Worm (Caenorhabditis elegans) whole organism, late embryonic: ENCODE results near the gene prkl-1.

Source experiments
- F13H6.1 ChIP-seq: sonication (generic microtip); optimal IDR thresholded peaks from 2 replicates; lab custom pipeline; 2016; ENCODE audit warnings: missing genetic modification characterization, missing compliant biosample characterization
- ceh-18 ChIP-seq: sonication (generic microtip); optimal IDR thresholded peaks from 2 replicates; lab custom pipeline; 2016; ENCODE audit warnings: missing genetic modification characterization, missing compliant biosample characterization
- ceh-19 ChIP-seq: fragments of 200-800 bp; sonication (Bioruptor generic); optimal IDR thresholded peaks from 2 replicates; lab custom pipeline; 2018; ENCODE audit warnings: mild to moderate bottlenecking, missing genetic modification characterization, missing compliant biosample characterization
- elt-2 ChIP-seq: sonication (generic microtip); optimal IDR thresholded peaks from 2 replicates; lab custom pipeline; 2016; ENCODE audit warnings: missing genetic modification reagents, missing genetic modification characterization, missing compliant biosample characterization
- fkh-10 ChIP-seq: fragments of 150-350 bp; optimal IDR thresholded peaks from 2 replicates; lab custom pipeline; 2014; ENCODE audit warnings: missing biosample characterization, missing genetic modification reagents, missing genetic modification characterization
- lin-11 ChIP-seq: fragments of 200-800 bp; sonication (Bioruptor generic); optimal IDR thresholded peaks from 2 replicates; lab custom pipeline; 2018; ENCODE audit warnings: mild to moderate bottlenecking, missing genetic modification characterization, missing compliant biosample characterization
- nhr-11 ChIP-seq: fragments of 150-350 bp; optimal IDR thresholded peaks from 2 replicates; lab custom pipeline; 2014; ENCODE audit warnings: missing biosample characterization, missing genetic modification characterization
- pat-9 ChIP-seq: fragments of 200-800 bp; sonication (Bioruptor generic); optimal IDR thresholded peaks from 2 replicates; lab custom pipeline; 2018; ENCODE audit warnings: mild to moderate bottlenecking, missing genetic modification characterization, moderate library complexity, missing compliant biosample characterization
- pha-2 ChIP-seq: sonication (generic microtip); optimal IDR thresholded peaks from 2 replicates; lab custom pipeline; 2017; ENCODE audit warnings: mild to moderate bottlenecking, missing genetic modification characterization, missing compliant biosample characterization
- sox-4 ChIP-seq: sonication (generic microtip); optimal IDR thresholded peaks from 2 replicates; lab custom pipeline; 2017; ENCODE audit warnings: mild to moderate bottlenecking, missing genetic modification characterization, inconsistent platforms, missing compliant biosample characterization
- tbx-7 ChIP-seq: sonication (generic microtip); optimal IDR thresholded peaks from 2 replicates; lab custom pipeline; 2016; ENCODE audit warnings: missing genotype, missing genetic modification characterization, missing compliant biosample characterization
- unc-3 ChIP-seq, 2 experiments: fragments of 200-800 bp in 1 of 2; sonication (Bioruptor generic) in 1 of 2; sonication (generic microtip) in 1 of 2; conservative IDR thresholded peaks in 1 of 2; optimal IDR thresholded peaks in 1 of 2; 2 replicates each; pipeline versions ENCODE4 v1.3.6 to Lab custom; 2016 to 2022; ENCODE audit warnings: missing compliant biosample characterization in 2 of 2, missing genetic modification characterization in 2 of 2, missing genetic modification reagents in 1 of 2
- unc-55 ChIP-seq: sonication (generic microtip); optimal IDR thresholded peaks from 2 replicates; lab custom pipeline; 2017; ENCODE audit warnings: missing biosample characterization, missing genetic modification reagents, missing genetic modification characterization

DNA sequence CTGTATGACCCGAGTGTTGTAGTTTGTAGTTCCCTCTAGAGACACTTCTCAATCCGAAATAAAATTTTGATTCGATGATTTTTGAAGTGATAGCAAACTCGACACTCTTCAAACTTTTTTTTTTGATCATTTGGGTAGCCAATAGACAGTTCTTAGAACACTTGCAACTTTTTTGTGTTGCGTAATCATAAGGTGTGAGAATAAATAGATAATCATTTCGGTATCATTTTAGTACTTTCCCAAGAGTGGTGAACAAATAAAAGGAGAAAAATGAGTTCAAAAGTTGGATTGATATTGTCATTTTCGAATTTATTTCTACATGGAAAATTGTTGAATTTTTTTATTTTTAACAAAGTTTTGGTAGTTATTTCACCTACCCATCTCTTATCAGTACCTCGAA is 38.1 kb upstream of the prkl-1 start:
- TF ChIP-seq tbx-7 (tag; lab: Kevin White, UChicago) = no peak
- TF ChIP-seq ceh-19 (GFP tag; lab: Kevin White, UChicago) = no peak
- no peak for TF ChIP-seq sox-4 (tag; lab: Kevin White, UChicago)
- no peak for TF ChIP-seq lin-11 (tag; lab: Kevin White, UChicago)
- TF ChIP-seq nhr-11 = no peak
- no peak for TF ChIP-seq unc-3 (GFP tag; conservative IDR thresholded peaks at IDR 0.05; lab: Robert Waterston, UW)
- TF ChIP-seq unc-3 (tag; optimal IDR thresholded peaks at IDR 0.05; lab: Kevin White, UChicago) = no peak
- no peak for TF ChIP-seq pat-9
- TF ChIP-seq ceh-18 = no peak
- no peak for TF ChIP-seq elt-2 (tag; lab: Kevin White, UChicago)
- no peak for TF ChIP-seq unc-55 (GFP tag; lab: Kevin White, UChicago)
- TF ChIP-seq fkh-10 = no peak
- TF ChIP-seq F13H6.1 (tag; lab: Kevin White, UChicago) = no peak
- no peak for TF ChIP-seq pha-2 (tag; lab: Kevin White, UChicago)
